Fruit fly (Drosophila melanogaster) whole organism, embryonic: Measurements from ENCODE around the gene wds.

ENCODE experiments used
- Bteb2 ChIP-seq: fragments of 200-800 bp; sonication (Bioruptor generic); optimal IDR thresholded peaks from 2 replicates; lab custom pipeline; 2016; ENCODE audit warnings: missing biosample characterization, missing genetic modification characterization
- CG10366 ChIP-seq: fragments of 200-800 bp; sonication (Bioruptor generic); IDR thresholded peaks from 2 replicates; pipeline ENCODE4 v1.3.6; 2022; ENCODE audit warnings: missing biosample characterization, missing genetic modification characterization
- CG11695 ChIP-seq: fragments of 200-800 bp; sonication (Bioruptor generic); IDR thresholded peaks from 3 replicates; pipeline ENCODE4 v1.3.6; 2022; ENCODE audit warnings: missing biosample characterization, missing genetic modification characterization
- CG11723 ChIP-seq: fragments of 200-800 bp; sonication (Bioruptor generic); optimal IDR thresholded peaks from 2 replicates; lab custom pipeline; 2017; ENCODE audit warnings: missing biosample characterization, mild to moderate bottlenecking, missing genetic modification characterization
- CG12391 ChIP-seq: fragments of 200-800 bp; sonication (Bioruptor generic); optimal IDR thresholded peaks from 3 replicates; lab custom pipeline; 2018; ENCODE audit warnings: missing biosample characterization, mild to moderate bottlenecking, missing genetic modification characterization, moderate library complexity
- CG13775 ChIP-seq: fragments of 200-800 bp; sonication (Bioruptor generic); optimal IDR thresholded peaks from 3 replicates; lab custom pipeline; 2017; ENCODE audit warnings: missing biosample characterization, mild to moderate bottlenecking, missing genetic modification characterization
- CG1602 ChIP-seq: fragments of 200-800 bp; sonication (Bioruptor generic); optimal IDR thresholded peaks from 3 replicates; lab custom pipeline; 2016; ENCODE audit warnings: missing biosample characterization, missing genetic modification characterization
- CG3726 ChIP-seq: fragments of 200-800 bp; sonication (Bioruptor generic); IDR thresholded peaks from 3 replicates; pipeline ENCODE4, ENCODE4 v1.3.6; 2022; ENCODE audit warnings: missing biosample characterization, missing genetic modification characterization
- CG4360 ChIP-seq: fragments of 200-800 bp; sonication (Bioruptor generic); IDR thresholded peaks from 2 replicates; pipeline ENCODE4 v1.3.6; 2022; ENCODE audit warnings: missing biosample characterization, missing genetic modification characterization
- CG6254 ChIP-seq: fragments of 200-800 bp; sonication (Bioruptor generic); optimal IDR thresholded peaks from 3 replicates; lab custom pipeline; 2017; ENCODE audit warnings: mild to moderate bottlenecking, missing biosample characterization, missing genetic modification reagents, missing genetic modification characterization
- CG7745 ChIP-seq: fragments of 200-800 bp; sonication (Bioruptor generic); optimal IDR thresholded peaks from 2 replicates; lab custom pipeline; 2018; ENCODE audit warnings: missing biosample characterization, mild to moderate bottlenecking, missing genetic modification characterization, moderate library complexity
- CG7963 ChIP-seq: fragments of 200-800 bp; sonication (Bioruptor generic); IDR thresholded peaks from 3 replicates; pipeline ENCODE4 v1.3.6; 2022; ENCODE audit warnings: missing biosample characterization, missing genetic modification characterization; ENCODE audit not compliant: partially characterized antibody
- CG9797 ChIP-seq: fragments of 200-800 bp; sonication (Bioruptor generic); optimal IDR thresholded peaks from 3 replicates; lab custom pipeline; 2018; ENCODE audit warnings: missing biosample characterization, mild to moderate bottlenecking, missing genetic modification characterization
- Doc2 ChIP-seq: fragments of 200-800 bp; sonication (Bioruptor generic); IDR thresholded peaks from 2 replicates; pipeline ENCODE4 v1.3.6; 2022; ENCODE audit warnings: missing biosample characterization, missing genetic modification characterization
- Doc3 ChIP-seq: fragments of 200-800 bp; sonication (Bioruptor generic); IDR thresholded peaks from 3 replicates; pipeline ENCODE4 v1.3.6; 2022; ENCODE audit warnings: missing biosample characterization, missing genetic modification characterization; ENCODE audit not compliant: partially characterized antibody
- Fer1 ChIP-seq: fragments of 200-800 bp; sonication (Bioruptor generic); optimal IDR thresholded peaks from 2 replicates; lab custom pipeline; 2017; ENCODE audit warnings: missing biosample characterization, mild to moderate bottlenecking, missing genetic modification characterization
- Fer2 ChIP-seq: fragments of 200-800 bp; sonication (Bioruptor generic); optimal IDR thresholded peaks from 2 replicates; lab custom pipeline; 2018; ENCODE audit warnings: missing biosample characterization, mild to moderate bottlenecking, missing genetic modification characterization, moderate library complexity
- GATAe ChIP-seq: fragments of 200-800 bp; sonication (Bioruptor generic); conservative IDR thresholded peaks from 2 replicates; pipeline ENCODE4 v1.3.6; 2022; ENCODE audit warnings: missing biosample characterization, missing genetic modification characterization
- HLH54F ChIP-seq: fragments of 200-800 bp; sonication (Bioruptor generic); optimal IDR thresholded peaks from 3 replicates; lab custom pipeline; 2016; ENCODE audit warnings: missing biosample characterization, missing genetic modification characterization
- HLHmδ ChIP-seq: fragments of 200-800 bp; sonication (Bioruptor generic); optimal IDR thresholded peaks from 2 replicates; lab custom pipeline; 2018; ENCODE audit warnings: missing biosample characterization, mild to moderate bottlenecking, missing genetic modification characterization, moderate library complexity
- Hey ChIP-seq: fragments of 200-800 bp; sonication (Bioruptor generic); optimal IDR thresholded peaks from 3 replicates; lab custom pipeline; 2018; ENCODE audit warnings: missing biosample characterization, mild to moderate bottlenecking, missing genetic modification characterization
- Hr51 ChIP-seq, 2 experiments: fragments of 200-800 bp; sonication (Bioruptor generic); optimal IDR thresholded peaks; 2 replicates in 1 of 2; 3 replicates in 1 of 2; lab custom pipeline; 2016 to 2018; ENCODE audit warnings: missing biosample characterization in 2 of 2, missing genetic modification characterization in 2 of 2, mild to moderate bottlenecking in 1 of 2, moderate library complexity in 1 of 2
- Kr ChIP-seq: fragments of 200-800 bp; sonication (Bioruptor generic); optimal IDR thresholded peaks from 2 replicates; lab custom pipeline; 2017; ENCODE audit warnings: missing biosample characterization, mild to moderate bottlenecking, missing genetic modification characterization
- Meics ChIP-seq: fragments of 200-800 bp; sonication (Bioruptor generic); optimal IDR thresholded peaks from 2 replicates; lab custom pipeline; 2017; ENCODE audit warnings: missing biosample characterization, mild to moderate bottlenecking, missing genetic modification characterization
- NC2β ChIP-seq: fragments of 200-800 bp; sonication (Bioruptor generic); optimal IDR thresholded peaks from 2 replicates; lab custom pipeline; 2016; ENCODE audit warnings: missing biosample characterization, missing genetic modification characterization
- Nf-YB ChIP-seq: fragments of 200-800 bp; sonication (Bioruptor generic); optimal IDR thresholded peaks from 3 replicates; lab custom pipeline; 2019; ENCODE audit warnings: missing biosample characterization, mild to moderate bottlenecking, missing genetic modification characterization, moderate library complexity
- Optix ChIP-seq: fragments of 200-800 bp; sonication (Bioruptor generic); IDR thresholded peaks from 3 replicates; pipeline ENCODE4 v1.3.6; 2022; ENCODE audit warnings: missing biosample characterization, missing genetic modification characterization
- Pdp1 ChIP-seq, 2 experiments: fragments of 200-800 bp; sonication (Bioruptor generic); optimal IDR thresholded peaks; 3 replicates each; lab custom pipeline; 2016; ENCODE audit warnings: missing biosample characterization in 2 of 2, missing genetic modification characterization in 2 of 2, mild to moderate bottlenecking in 1 of 2, moderate library complexity in 1 of 2
- TFAM ChIP-seq: fragments of 200-800 bp; sonication (Bioruptor generic); optimal IDR thresholded peaks from 2 replicates; lab custom pipeline; 2017; ENCODE audit warnings: missing biosample characterization, missing genetic modification characterization, inconsistent platforms
- br ChIP-seq: fragments of >200 bp; optimal IDR thresholded peaks from 2 replicates; lab custom pipeline; 2017
- caup ChIP-seq: fragments of 200-800 bp; sonication (Bioruptor generic); optimal IDR thresholded peaks from 3 replicates; lab custom pipeline; 2017; ENCODE audit warnings: missing biosample characterization, mild to moderate bottlenecking, missing genetic modification characterization, moderate library complexity; ENCODE audit not compliant: severe bottlenecking
- fd96Cb ChIP-seq: fragments of 200-800 bp; sonication (Bioruptor generic); optimal IDR thresholded peaks from 2 replicates; lab custom pipeline; 2018; ENCODE audit warnings: missing biosample characterization, mild to moderate bottlenecking, missing genetic modification characterization, moderate library complexity
- gsb-n ChIP-seq: fragments of 200-800 bp; sonication (Bioruptor generic); optimal IDR thresholded peaks from 3 replicates; lab custom pipeline; 2018; ENCODE audit warnings: missing biosample characterization, mild to moderate bottlenecking, missing genetic modification characterization
- hbn ChIP-seq: fragments of 200-800 bp; sonication (Bioruptor generic); IDR thresholded peaks from 2 replicates; pipeline ENCODE4 v1.3.6; 2022; ENCODE audit warnings: missing biosample characterization, missing genetic modification characterization; ENCODE audit not compliant: partially characterized antibody
- hth ChIP-seq: fragments of >200 bp; optimal IDR thresholded peaks from 2 replicates; lab custom pipeline; 2017; ENCODE audit warnings: inconsistent platforms
- klu ChIP-seq: fragments of 200-800 bp; sonication (Bioruptor generic); IDR thresholded peaks from 2 replicates; pipeline ENCODE4 v1.3.6; 2022; ENCODE audit warnings: missing biosample characterization, missing genetic modification characterization
- lbe ChIP-seq: fragments of 200-800 bp; sonication (Bioruptor generic); optimal IDR thresholded peaks from 2 replicates; lab custom pipeline; 2016; ENCODE audit warnings: missing biosample characterization, mild to moderate bottlenecking, missing genetic modification characterization
- nom ChIP-seq: fragments of 200-800 bp; sonication (Bioruptor generic); optimal IDR thresholded peaks from 2 replicates; lab custom pipeline; 2017; ENCODE audit warnings: missing biosample characterization, missing genetic modification characterization, mild to moderate bottlenecking, moderate library complexity, missing genetic modification reagents
- oc ChIP-seq: fragments of 200-800 bp; sonication (Bioruptor generic); optimal IDR thresholded peaks from 2 replicates; lab custom pipeline; 2018; ENCODE audit warnings: missing biosample characterization, mild to moderate bottlenecking, missing genetic modification characterization, moderate library complexity
- pb ChIP-seq: fragments of 200-800 bp; sonication (Bioruptor generic); optimal IDR thresholded peaks from 3 replicates; lab custom pipeline; 2016; ENCODE audit warnings: missing biosample characterization, missing genetic modification characterization
- schlank ChIP-seq: fragments of 200-800 bp; sonication (Bioruptor generic); optimal IDR thresholded peaks from 2 replicates; lab custom pipeline; 2018; ENCODE audit warnings: missing biosample characterization, mild to moderate bottlenecking, missing genetic modification characterization
- stwl ChIP-seq: fragments of 200-800 bp; sonication (Bioruptor generic); optimal IDR thresholded peaks from 3 replicates; lab custom pipeline; 2018; ENCODE audit warnings: missing biosample characterization, mild to moderate bottlenecking, missing genetic modification characterization, moderate library complexity
- tna ChIP-seq: fragments of 200-800 bp; sonication (Bioruptor generic); IDR thresholded peaks from 2 replicates; pipeline ENCODE4 v1.3.6; 2022; ENCODE audit warnings: missing biosample characterization, missing genetic modification characterization; ENCODE audit not compliant: partially characterized antibody
- toy ChIP-seq: fragments of 200-800 bp; sonication (Bioruptor generic); IDR thresholded peaks from 2 replicates; pipeline ENCODE4 v1.3.6; 2022; ENCODE audit warnings: missing biosample characterization, missing genetic modification characterization
- ttk ChIP-seq: fragments of 200-800 bp; sonication (Bioruptor generic); IDR thresholded peaks from 2 replicates; pipeline ENCODE4 v2.1.2; 2022; ENCODE audit warnings: missing biosample characterization, missing genetic modification characterization
- usp ChIP-seq: fragments of >200 bp; optimal IDR thresholded peaks from 2 replicates; lab custom pipeline; 2017; ENCODE audit warnings: missing biosample characterization, missing genetic modification characterization
- wor ChIP-seq: fragments of 200-800 bp; sonication (Bioruptor generic); IDR thresholded peaks from 2 replicates; pipeline ENCODE4 v1.3.6; 2022; ENCODE audit warnings: missing biosample characterization, missing genetic modification characterization
- zen2 ChIP-seq: fragments of 200-800 bp; sonication (Bioruptor generic); IDR thresholded peaks from 3 replicates; pipeline ENCODE4 v1.3.6; 2022; ENCODE audit warnings: missing biosample characterization, missing genetic modification characterization; ENCODE audit not compliant: partially characterized antibody
- zfh2 ChIP-seq: fragments of 200-800 bp; sonication (Bioruptor generic); optimal IDR thresholded peaks from 2 replicates; lab custom pipeline; 2016; ENCODE audit warnings: missing biosample characterization, missing genetic modification characterization

The wds gene

DNA sequence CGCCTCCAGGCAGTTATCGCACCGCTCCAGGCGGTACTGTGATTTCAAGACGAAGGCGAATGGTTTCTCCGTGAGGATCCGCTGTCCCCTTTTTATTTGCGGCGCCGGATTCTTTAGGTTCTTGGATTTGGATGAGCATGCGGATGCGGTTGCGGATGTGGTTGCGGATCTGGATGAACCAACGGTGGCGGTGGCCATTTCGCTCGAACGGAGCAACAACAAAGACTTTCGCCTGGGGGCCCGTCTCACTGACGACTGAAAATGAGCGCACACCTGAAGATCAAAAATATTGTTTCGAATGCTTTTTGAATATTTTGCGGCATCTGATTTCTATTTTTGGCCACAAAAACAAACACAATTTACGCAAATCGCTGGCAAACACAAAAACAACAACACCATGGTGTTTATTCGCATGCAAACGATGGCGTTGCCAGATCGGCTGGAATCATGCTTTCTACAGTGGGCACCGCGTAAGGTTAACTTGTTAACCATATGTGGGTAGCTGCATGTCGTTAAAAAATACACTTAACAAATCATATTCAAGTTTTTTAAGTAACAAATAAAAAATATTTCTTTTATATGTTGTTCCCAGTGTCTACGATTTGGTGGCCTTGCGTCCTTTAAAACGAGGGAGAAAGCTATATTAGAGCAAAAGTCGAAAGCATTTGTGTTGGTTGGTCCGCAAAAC lies 22.8 kb downstream of the wds start, which contains the start of gene Smyd3 (continued):
- TF ChIP-seq ttk (GFP tag; lab: Robert Waterston, UW) (peak; percentile 69; the same call in 1 of the 2 replicates), pb (GFP tag; lab: Kevin White, UChicago) (peak; percentile 53), Hey (tag; lab: Kevin White, UChicago) (no peak), hbn (GFP tag; lab: Robert Waterston, UW) (no peak), GATAe (no peak), Pdp1 (GFP tag; optimal IDR thresholded peaks at IDR 0.05; lab: Kevin White, UChicago) (peak; percentile 62 to 79), CG9797 (no peak), CG11723 (GFP tag; lab: Kevin White, UChicago) (peak; percentile 57), CG12391 (tag; lab: Kevin White, UChicago) (peak; percentile 77), klu (peak; percentile 42; the same call in 1 of the 2 replicates), Bteb2 (GFP tag; lab: Kevin White, UChicago) (peak; percentile 69), CG4360 (GFP tag; lab: Robert Waterston, UW) (peak; percentile 86), TFAM (GFP tag; lab: Kevin White, UChicago) (no peak), CG1602 (peak; percentile 71), CG7963 (GFP tag; lab: Robert Waterston, UW) (no peak), CG13775 (peak; percentile 96), Doc3 (GFP tag; lab: Robert Waterston, UW) (no peak), zfh2 (GFP tag; lab: Kevin White, UChicago) (peak; percentile 76), CG6254 (GFP tag; lab: Kevin White, UChicago) (no peak), Doc2 (no peak), oc (tag; lab: Kevin White, UChicago) (peak; percentile 15), zen2 (no peak), Fer2 (peak; percentile 6), CG11695 (GFP tag; lab: Robert Waterston, UW) (peak; percentile 66), tna (GFP tag; lab: Robert Waterston, UW) (no peak), nom (GFP tag; lab: Kevin White, UChicago) (peak; percentile 53), usp (GFP tag; lab: Kevin White, UChicago) (no peak), hth (lab: Kevin White, UChicago) (no peak), CG3726 (0 out of 3 replicates have a peak, but pooled peaks have one; percentile 26), wor (GFP tag; lab: Robert Waterston, UW) (peak; percentile 48), lbe (GFP tag; lab: Kevin White, UChicago) (peak; percentile 80), br (lab: Kevin White, UChicago) (no peak), caup (GFP tag; lab: Kevin White, UChicago) (no peak), gsb-n (tag; lab: Kevin White, UChicago) (no peak), Meics (GFP tag; lab: Kevin White, UChicago) (peak; percentile 81), stwl (tag; lab: Kevin White, UChicago) (peak; percentile 17), fd96Cb (tag; lab: Kevin White, UChicago) (peak; percentile 64), toy (GFP tag; lab: Robert Waterston, UW) (no peak), CG7745 (tag; lab: Kevin White, UChicago) (no peak), Fer1 (GFP tag; lab: Kevin White, UChicago) (peak; percentile 77), schlank (peak; percentile 1), HLHmδ (GFP tag; lab: Kevin White, UChicago) (no peak), HLH54F (GFP tag; lab: Kevin White, UChicago) (peak; percentile 85), CG10366 (GFP tag; lab: Robert Waterston, UW) (peak; percentile 84), NC2β (peak; percentile 74), Kr (GFP tag; lab: Kevin White, UChicago) (no peak), Hr51 (GFP tag; optimal IDR thresholded peaks at IDR 0.05; lab: Kevin White, UChicago) (peak; percentile 70 to 77), Optix (GFP tag; lab: Robert Waterston, UW) (peak; percentile 65), Nf-YB (GFP tag; lab: Kevin White, UChicago) (peak; percentile 34)
